Worm (Caenorhabditis elegans): ENCODE data around the gene K11D12.12.

DNA sequence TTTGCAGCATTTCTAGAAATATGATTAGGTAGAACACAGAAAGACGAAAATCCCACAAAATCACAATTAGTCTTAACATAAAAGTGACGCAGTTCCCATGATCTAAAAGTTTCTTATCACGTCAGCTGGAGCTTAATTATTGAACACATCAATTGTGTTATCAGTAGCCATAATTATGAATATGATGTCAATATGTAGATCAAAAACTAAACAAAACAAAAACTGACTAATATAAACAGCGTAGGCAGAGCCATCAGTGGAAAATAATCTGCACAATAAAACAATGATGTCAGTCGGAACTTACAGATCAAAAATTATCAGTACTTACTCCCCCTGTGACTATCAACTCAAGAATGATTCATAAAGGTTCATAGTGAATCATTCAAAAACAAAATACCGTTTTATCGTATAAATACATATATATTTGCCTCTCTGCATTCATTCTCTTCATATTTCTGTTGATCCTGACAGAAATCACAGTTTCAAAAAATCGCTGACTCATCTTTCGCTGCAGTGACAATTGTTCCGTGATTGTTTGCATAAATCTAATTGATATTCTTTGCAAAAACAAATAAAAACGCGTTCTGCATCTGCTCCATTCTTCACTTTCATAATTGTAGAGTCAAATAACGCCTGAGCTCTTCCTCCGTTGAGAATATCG, 39.7 kb upstream of the K11D12.12 start, which contains the start of gene srr-6:
- TF ChIP-seq dao-5 (tag; optimal IDR thresholded peaks at IDR 0.05), result no peak
- TF ChIP-seq him-1 (tag; optimal IDR thresholded peaks at IDR 0.05), result no peak
- no peak for TF ChIP-seq W03F9.2 (tag; optimal IDR thresholded peaks at IDR 0.05)

Data from whole organism, L4/young adult.